Worm (Caenorhabditis elegans): ENCODE data around the gene nspb-9.

Gene nspb-9

DNA sequence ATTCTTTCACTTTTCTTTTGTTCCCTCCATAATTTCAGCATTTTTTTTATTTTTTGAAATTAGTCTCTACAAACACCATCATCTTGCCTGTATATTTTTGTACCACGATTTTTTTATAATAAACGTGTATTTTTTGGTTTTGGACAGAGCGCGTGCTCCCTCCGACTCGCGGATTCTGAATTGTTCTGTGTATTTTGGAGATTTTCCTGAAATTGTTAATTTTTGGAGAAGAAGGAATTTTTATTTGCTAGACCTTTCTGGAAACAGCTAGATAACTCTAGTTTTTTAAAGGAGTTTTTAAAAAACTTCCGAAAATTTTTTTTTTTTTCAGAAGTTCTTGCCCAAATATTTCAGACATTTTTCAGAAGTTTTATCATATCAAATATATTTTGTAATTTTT, 4.2 kb upstream of the nspb-9 start, which contains the start of gene C01G12.13:
Gene C01G12.13, plus strand, starts transcription at position 301 of the 400 bp plus-strand sequence.
- TF ChIP-seq ztf-22 (GFP tag; optimal IDR thresholded peaks at IDR 0.05) (no peak), lin-35 (GFP tag; optimal IDR thresholded peaks at IDR 0.05) (no peak), sptf-2 (GFP tag; optimal IDR thresholded peaks at IDR 0.05) (no peak), lsy-27 (tag; optimal IDR thresholded peaks at IDR 0.05; ENCODE audit: borderline replicate concordance, insufficient read depth) (no peak), hrde-1 (tag; optimal IDR thresholded peaks at IDR 0.05; ENCODE audit: borderline replicate concordance) (no peak), hlh-26 (GFP tag; conservative IDR thresholded peaks at IDR 0.05) (no peak), Y56A3A.18 (GFP tag; IDR thresholded peaks at IDR 0.05) (no peak), sdz-38 (tag; optimal IDR thresholded peaks at IDR 0.05) (no peak), snpc-1.3 (tag; optimal IDR thresholded peaks at IDR 0.05; ENCODE audit: insufficient read depth) (no peak), snpc-4 (GFP tag; optimal IDR thresholded peaks at IDR 0.05) (no peak), snpc-4 (tag; optimal IDR thresholded peaks at IDR 0.05) (no peak), mxl-1 (tag; optimal IDR thresholded peaks at IDR 0.05) (no peak), bed-1 (GFP tag; IDR thresholded peaks at IDR 0.05) (no peak), snpc-1.1 (tag; optimal IDR thresholded peaks at IDR 0.05; ENCODE audit: insufficient read depth) (no peak), akir-1 (GFP tag; optimal IDR thresholded peaks at IDR 0.05) (no peak), nhr-179 (tag; optimal IDR thresholded peaks at IDR 0.05) (no peak), C17E4.6 (GFP tag; IDR thresholded peaks at IDR 0.05) (no peak), nhr-27 (tag; optimal IDR thresholded peaks at IDR 0.05) (no peak), nhr-90 (tag; optimal IDR thresholded peaks at IDR 0.05) (no peak), egl-18 (GFP tag; IDR thresholded peaks at IDR 0.05) (no peak)

DNA sequence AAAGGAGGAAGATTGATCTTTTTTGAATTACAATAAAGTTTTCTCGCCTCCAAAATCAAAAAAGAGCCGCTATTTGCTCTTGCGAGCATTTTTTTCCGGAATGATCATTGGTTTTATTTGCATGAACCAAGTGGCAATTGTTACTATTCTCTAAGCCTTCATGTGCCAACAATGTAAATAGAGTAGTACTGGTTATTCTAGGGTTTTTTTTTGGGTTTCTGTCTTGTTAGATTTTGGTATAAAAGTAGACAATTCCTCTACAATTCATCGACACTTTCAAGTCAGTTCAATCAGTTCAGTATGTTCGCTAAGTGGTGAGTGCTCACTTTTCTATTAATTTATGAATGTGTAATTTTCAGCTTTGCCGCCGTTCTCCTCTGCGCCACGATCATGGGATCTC, 2.6 kb upstream of the nspb-9 start, which contains the start of gene nspb-7:
Gene nspb-7, plus strand, starts transcription at position 301 of the 400 bp plus-strand sequence.
- TF ChIP-seq F22D6.2 (tag; optimal IDR thresholded peaks at IDR 0.05) (no peak), snpc-1.1 (tag; optimal IDR thresholded peaks at IDR 0.05; ENCODE audit: insufficient read depth) (no peak)

DNA sequence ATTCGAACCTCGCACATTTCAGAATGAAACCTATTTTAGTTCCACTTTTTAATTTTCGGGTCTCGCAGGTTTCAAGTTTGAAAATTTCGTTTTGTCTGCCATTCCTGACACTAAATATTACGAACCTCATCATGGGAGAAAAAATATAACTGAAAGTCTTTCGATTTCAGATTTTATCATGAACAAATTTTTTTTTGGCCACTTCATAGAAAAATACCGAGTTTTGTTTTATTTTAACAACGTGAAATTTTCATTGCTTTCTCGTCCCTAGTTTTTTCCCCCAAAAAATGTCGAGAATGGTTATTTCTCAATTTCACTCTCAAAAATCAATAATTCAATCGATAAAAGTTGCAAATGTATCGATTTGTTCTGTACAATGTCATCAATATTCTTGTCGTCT, 1.9 kb upstream of the nspb-9 start, which contains the start of gene C01G12.9:
Gene C01G12.9, plus strand, starts transcription at position 301 of the 400 bp plus-strand sequence.
- TF ChIP-seq ekl-4 (GFP tag; IDR thresholded peaks at IDR 0.05) (no peak), ceh-79 (tag; optimal IDR thresholded peaks at IDR 0.05) (no peak), pha-4 (tag; optimal IDR thresholded peaks at IDR 0.05) (no peak), pbrm-1 (GFP tag; IDR thresholded peaks at IDR 0.05) (no peak), mes-4 (tag; optimal IDR thresholded peaks at IDR 0.05) (no peak), F55B11.4 (tag; optimal IDR thresholded peaks at IDR 0.05; ENCODE audit: borderline replicate concordance, insufficient read depth) (no peak), hlh-26 (GFP tag; conservative IDR thresholded peaks at IDR 0.05) (no peak), C06A6.2 (GFP tag; conservative IDR thresholded peaks at IDR 0.05) (no peak), aptf-3 (GFP tag; IDR thresholded peaks at IDR 0.05) (no peak), aptf-2 (GFP tag; conservative IDR thresholded peaks at IDR 0.05) (no peak), nfya-2 (GFP tag; IDR thresholded peaks at IDR 0.05) (no peak), nhr-90 (tag; optimal IDR thresholded peaks at IDR 0.05) (no peak), F57C9.4 (tag; optimal IDR thresholded peaks at IDR 0.05) (no peak), D2030.7 (GFP tag; IDR thresholded peaks at IDR 0.05) (no peak), ztf-6 (GFP tag; IDR thresholded peaks at IDR 0.05) (no peak), ceh-40 (GFP tag; IDR thresholded peaks at IDR 0.05) (no peak), hmg-1.2 (GFP tag; IDR thresholded peaks at IDR 0.05) (no peak), egl-44 (GFP tag; IDR thresholded peaks at IDR 0.05) (no peak), rcor-1 (GFP tag; IDR thresholded peaks at IDR 0.05) (no peak)

Measured in whole organism, young adult.